Worm (Caenorhabditis elegans) whole organism, L1 larva: ENCODE results near the gene srx-125.

Experiments used
- lir-3 ChIP-seq: sonication (generic microtip); optimal IDR thresholded peaks from 2 replicates; lab custom pipeline; 2016; ENCODE audit warnings: mild to moderate bottlenecking, missing genetic modification characterization, moderate library complexity, missing compliant biosample characterization; ENCODE audit not compliant: poor library complexity
- lsy-2 ChIP-seq, 2 experiments: fragments of 150-350 bp; optimal IDR thresholded peaks; 2 replicates each; lab custom pipeline; 2014; ENCODE audit warnings: missing biosample characterization in 2 of 2, missing genetic modification characterization in 2 of 2
- nhr-19 ChIP-seq: fragments of 200-800 bp; sonication (Bioruptor generic); conservative IDR thresholded peaks from 2 replicates; pipeline ENCODE4 v1.3.6; 2022; ENCODE audit warnings: missing genetic modification characterization, missing compliant biosample characterization

DNA sequence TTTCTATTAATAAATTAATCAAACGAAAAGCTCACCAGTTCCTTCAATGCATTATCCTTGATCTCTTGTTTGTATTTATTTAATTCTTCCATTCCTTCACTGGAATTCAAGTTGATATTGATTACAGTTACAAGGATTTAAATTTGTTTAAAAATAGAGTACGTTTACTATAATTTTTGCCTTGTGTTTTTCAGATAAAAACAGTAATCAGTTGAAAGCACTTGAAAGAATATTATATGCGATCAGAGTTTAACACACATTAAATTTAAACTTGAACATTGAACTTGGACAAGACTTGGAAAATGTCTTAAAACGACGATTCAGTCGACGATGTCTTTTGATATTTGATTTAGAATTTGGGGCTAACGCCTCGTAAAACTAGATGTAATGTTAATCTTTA is 50.4 kb downstream of the srx-125 start, which contains the start of gene F53F1.6:
- no peak for TF ChIP-seq nhr-19
- no peak for TF ChIP-seq lir-3
- no peak for TF ChIP-seq lsy-2 (tag; optimal IDR thresholded peaks at IDR 0.05; lab: Kevin White, UChicago)
